Fruit fly (Drosophila melanogaster) whole organism, embryonic: ENCODE results near the gene CG42540.

Experiments used
- Asciz ChIP-seq: fragments of 200-800 bp; sonication (Bioruptor generic); optimal IDR thresholded peaks from 2 replicates; lab custom pipeline; 2017; ENCODE audit warnings: missing biosample characterization, mild to moderate bottlenecking, missing genetic modification characterization, missing genetic modification reagents
- CG10431 ChIP-seq: fragments of 200-800 bp; sonication (Bioruptor generic); optimal IDR thresholded peaks from 3 replicates; lab custom pipeline; 2018; ENCODE audit warnings: missing biosample characterization, mild to moderate bottlenecking, missing genetic modification characterization
- CG12104 ChIP-seq: fragments of 200-800 bp; sonication (Bioruptor generic); optimal IDR thresholded peaks from 3 replicates; lab custom pipeline; 2016; ENCODE audit warnings: missing biosample characterization, missing genetic modification characterization
- CG13296 ChIP-seq: fragments of 200-800 bp; sonication (Bioruptor generic); optimal IDR thresholded peaks from 3 replicates; lab custom pipeline; 2018; ENCODE audit warnings: missing biosample characterization, mild to moderate bottlenecking, missing genetic modification characterization
- CG13624 ChIP-seq: fragments of 200-800 bp; sonication (Bioruptor generic); optimal IDR thresholded peaks from 2 replicates; lab custom pipeline; 2016; ENCODE audit warnings: missing biosample characterization, missing genetic modification characterization
- CG14441 ChIP-seq: fragments of 200-800 bp; sonication (Bioruptor generic); IDR thresholded peaks from 2 replicates; pipeline ENCODE4 v1.3.6; 2022; ENCODE audit warnings: missing biosample characterization, missing genetic modification characterization
- CG14710 ChIP-seq: fragments of 200-800 bp; sonication (Bioruptor generic); optimal IDR thresholded peaks from 3 replicates; lab custom pipeline; 2019; ENCODE audit warnings: missing biosample characterization, mild to moderate bottlenecking, missing genetic modification characterization, moderate library complexity
- CG1529 ChIP-seq: fragments of 200-800 bp; sonication (Bioruptor generic); optimal IDR thresholded peaks from 3 replicates; lab custom pipeline; 2018; ENCODE audit warnings: missing biosample characterization, missing genetic modification characterization
- CG15479 ChIP-seq: fragments of 200-800 bp; sonication (Bioruptor generic); optimal IDR thresholded peaks from 3 replicates; lab custom pipeline; 2019; ENCODE audit warnings: missing biosample characterization, mild to moderate bottlenecking, missing genetic modification characterization, moderate library complexity
- CG1603 ChIP-seq: fragments of 200-800 bp; sonication (Bioruptor generic); optimal IDR thresholded peaks from 2 replicates; lab custom pipeline; 2019; ENCODE audit warnings: missing biosample characterization, mild to moderate bottlenecking, missing genetic modification characterization, moderate library complexity
- CG17359 ChIP-seq: fragments of 200-800 bp; sonication (Bioruptor generic); optimal IDR thresholded peaks from 3 replicates; lab custom pipeline; 2018; ENCODE audit warnings: missing biosample characterization, mild to moderate bottlenecking, missing genetic modification characterization, moderate library complexity
- CG17361 ChIP-seq: fragments of 200-800 bp; sonication (Bioruptor generic); IDR thresholded peaks from 3 replicates; pipeline ENCODE4 v1.3.6; 2022; ENCODE audit warnings: missing biosample characterization, missing genetic modification characterization
- CG2202 ChIP-seq: fragments of 200-800 bp; sonication (Bioruptor generic); optimal IDR thresholded peaks from 2 replicates; lab custom pipeline; 2018; ENCODE audit warnings: missing biosample characterization, mild to moderate bottlenecking, missing genetic modification characterization
- CG30403 ChIP-seq: fragments of 200-800 bp; sonication (Bioruptor generic); optimal IDR thresholded peaks from 3 replicates; lab custom pipeline; 2016; ENCODE audit warnings: missing biosample characterization, missing genetic modification characterization
- CG31224 ChIP-seq: fragments of 200-800 bp; sonication (Bioruptor generic); IDR thresholded peaks from 2 replicates; pipeline ENCODE4 v1.3.6; 2022; ENCODE audit warnings: missing biosample characterization, missing genetic modification characterization
- CG32767 ChIP-seq: fragments of 200-800 bp; sonication (Bioruptor generic); IDR thresholded peaks from 2 replicates; pipeline ENCODE4 v1.3.6; 2022; ENCODE audit warnings: missing biosample characterization, missing genetic modification characterization
- CG34376 ChIP-seq: fragments of 200-800 bp; sonication (Bioruptor generic); optimal IDR thresholded peaks from 2 replicates; lab custom pipeline; 2018; ENCODE audit warnings: missing biosample characterization, mild to moderate bottlenecking, missing genetic modification characterization
- CG3847 ChIP-seq: fragments of 200-800 bp; sonication (Bioruptor generic); IDR thresholded peaks from 2 replicates; pipeline ENCODE4 v1.3.6; 2022; ENCODE audit warnings: missing biosample characterization, missing genetic modification characterization
- CG42726 ChIP-seq: fragments of 200-800 bp; sonication (Bioruptor generic); IDR thresholded peaks from 2 replicates; pipeline ENCODE4 v1.3.6; 2022; ENCODE audit warnings: missing biosample characterization, missing genetic modification characterization; ENCODE audit not compliant: partially characterized antibody
- CG6689 ChIP-seq: fragments of 200-800 bp; sonication (Bioruptor generic); IDR thresholded peaks from 2 replicates; pipeline ENCODE4 v1.3.6; 2022; ENCODE audit warnings: missing biosample characterization, missing genetic modification characterization
- CG6813 ChIP-seq: fragments of 200-800 bp; sonication (Bioruptor generic); optimal IDR thresholded peaks from 2 replicates; lab custom pipeline; 2017; ENCODE audit warnings: missing biosample characterization, missing genetic modification characterization, mild to moderate bottlenecking, moderate library complexity, missing genetic modification reagents
- CG8478 ChIP-seq: fragments of >200 bp; optimal IDR thresholded peaks from 2 replicates; lab custom pipeline; 2018
- CG9727 ChIP-seq: fragments of 200-800 bp; sonication (Bioruptor generic); optimal IDR thresholded peaks from 3 replicates; lab custom pipeline; 2017; ENCODE audit warnings: missing biosample characterization, mild to moderate bottlenecking, missing genetic modification characterization
- CTCF ChIP-seq: fragments of 200-800 bp; sonication (Bioruptor generic); optimal IDR thresholded peaks from 2 replicates; lab custom pipeline; 2017; ENCODE audit warnings: missing biosample characterization, mild to moderate bottlenecking, missing genetic modification characterization, moderate library complexity
- Dbx ChIP-seq: fragments of 200-800 bp; sonication (Bioruptor generic); IDR thresholded peaks from 3 replicates; pipeline ENCODE4 v1.3.6; 2022; ENCODE audit warnings: missing biosample characterization, missing genetic modification characterization
- Fer2 ChIP-seq: fragments of 200-800 bp; sonication (Bioruptor generic); optimal IDR thresholded peaks from 2 replicates; lab custom pipeline; 2018; ENCODE audit warnings: missing biosample characterization, mild to moderate bottlenecking, missing genetic modification characterization, moderate library complexity
- HHEX ChIP-seq: fragments of 200-800 bp; sonication (Bioruptor generic); optimal IDR thresholded peaks from 3 replicates; lab custom pipeline; 2017; ENCODE audit warnings: missing biosample characterization, mild to moderate bottlenecking, missing genetic modification characterization, missing genetic modification reagents
- Hr3 ChIP-seq: fragments of 200-800 bp; sonication (Bioruptor generic); optimal IDR thresholded peaks from 3 replicates; lab custom pipeline; 2016; ENCODE audit warnings: missing biosample characterization, missing genetic modification characterization
- Hr78 ChIP-seq, 2 experiments: fragments of 200-800 bp in 1 of 2; fragments of >200 bp in 1 of 2; sonication (Bioruptor generic) in 1 of 2; optimal IDR thresholded peaks; 2 replicates each; lab custom pipeline; 2017 to 2019; ENCODE audit warnings: missing biosample characterization in 2 of 2, missing genetic modification characterization in 2 of 2, mild to moderate bottlenecking in 1 of 2, moderate library complexity in 1 of 2
- Jarid2 ChIP-seq: fragments of 200-800 bp; sonication (Bioruptor generic); optimal IDR thresholded peaks from 3 replicates; lab custom pipeline; 2017; ENCODE audit warnings: mild to moderate bottlenecking, missing biosample characterization, missing genetic modification reagents, missing genetic modification characterization
- MTF-1 ChIP-seq: fragments of 200-800 bp; sonication (Bioruptor generic); optimal IDR thresholded peaks from 2 replicates; lab custom pipeline; 2018; ENCODE audit warnings: missing biosample characterization, mild to moderate bottlenecking, missing genetic modification characterization, borderline replicate concordance
- Myb ChIP-seq: fragments of 200-800 bp; sonication (Bioruptor generic); optimal IDR thresholded peaks from 2 replicates; lab custom pipeline; 2016; ENCODE audit warnings: missing biosample characterization, missing genetic modification characterization
- Nf-YA ChIP-seq: fragments of 200-800 bp; sonication (Bioruptor generic); IDR thresholded peaks from 2 replicates; pipeline ENCODE4 v1.3.6; 2022; ENCODE audit warnings: missing biosample characterization, missing genetic modification characterization
- PHDP ChIP-seq: fragments of 200-800 bp; sonication (Bioruptor generic); optimal IDR thresholded peaks from 3 replicates; lab custom pipeline; 2018; ENCODE audit warnings: missing biosample characterization, mild to moderate bottlenecking, missing genetic modification characterization, moderate library complexity
- Sox102F ChIP-seq: fragments of 200-800 bp; sonication (Bioruptor generic); optimal IDR thresholded peaks from 2 replicates; lab custom pipeline; 2018; ENCODE audit warnings: missing biosample characterization, mild to moderate bottlenecking, missing genetic modification characterization, moderate library complexity
- Usf ChIP-seq: fragments of 200-800 bp; sonication (Bioruptor generic); optimal IDR thresholded peaks from 2 replicates; lab custom pipeline; 2017; ENCODE audit warnings: missing genotype, missing biosample characterization, missing genetic modification characterization
- ash1 ChIP-seq: fragments of 200-800 bp; sonication (Bioruptor generic); optimal IDR thresholded peaks from 2 replicates; lab custom pipeline; 2018; ENCODE audit warnings: missing biosample characterization, mild to moderate bottlenecking, missing genetic modification characterization
- bsh ChIP-seq, 2 experiments: fragments of 200-800 bp; sonication (Bioruptor generic); optimal IDR thresholded peaks; 2 replicates each; lab custom pipeline; 2017 to 2018; ENCODE audit warnings: mild to moderate bottlenecking in 2 of 2, missing biosample characterization in 2 of 2, missing genetic modification characterization in 2 of 2, moderate library complexity in 1 of 2
- chm ChIP-seq: fragments of 200-800 bp; sonication (Bioruptor generic); IDR thresholded peaks from 2 replicates; pipeline ENCODE4 v1.3.6; 2022; ENCODE audit warnings: missing biosample characterization, missing genetic modification characterization
- dati ChIP-seq: fragments of 200-800 bp; sonication (Bioruptor generic); IDR thresholded peaks from 2 replicates; pipeline ENCODE4 v1.3.6; 2022; ENCODE audit warnings: missing biosample characterization, missing genetic modification characterization
- dmrt11E ChIP-seq: fragments of 200-800 bp; sonication (Bioruptor generic); optimal IDR thresholded peaks from 3 replicates; lab custom pipeline; 2018; ENCODE audit warnings: missing biosample characterization, mild to moderate bottlenecking, missing genetic modification characterization, moderate library complexity
- gcm ChIP-seq: fragments of 200-800 bp; sonication (Bioruptor generic); optimal IDR thresholded peaks from 2 replicates; lab custom pipeline; 2019; ENCODE audit warnings: missing biosample characterization, mild to moderate bottlenecking, missing genetic modification characterization, moderate library complexity
- pfk ChIP-seq: fragments of 200-800 bp; sonication (Bioruptor generic); optimal IDR thresholded peaks from 2 replicates; lab custom pipeline; 2018; ENCODE audit warnings: missing biosample characterization, mild to moderate bottlenecking, missing genetic modification characterization, moderate library complexity
- pita ChIP-seq: fragments of 200-800 bp; sonication (Bioruptor generic); optimal IDR thresholded peaks from 2 replicates; lab custom pipeline; 2017; ENCODE audit warnings: missing biosample characterization, mild to moderate bottlenecking, missing genetic modification characterization
- run ChIP-seq: fragments of 200-800 bp; sonication (Bioruptor generic); optimal IDR thresholded peaks from 3 replicates; lab custom pipeline; 2018; ENCODE audit warnings: missing biosample characterization, mild to moderate bottlenecking, missing genetic modification characterization
- scrt ChIP-seq: fragments of 200-800 bp; sonication (Bioruptor generic); optimal IDR thresholded peaks from 2 replicates; lab custom pipeline; 2018; ENCODE audit warnings: missing biosample characterization, mild to moderate bottlenecking, missing genetic modification characterization, moderate library complexity
- sna ChIP-seq: fragments of 200-800 bp; sonication (Bioruptor generic); IDR thresholded peaks from 2 replicates; pipeline ENCODE4 v1.3.6; 2022; ENCODE audit warnings: missing biosample characterization, missing genetic modification characterization; ENCODE audit not compliant: partially characterized antibody
- tx ChIP-seq: fragments of 200-800 bp; sonication (Bioruptor generic); optimal IDR thresholded peaks from 2 replicates; lab custom pipeline; 2016; ENCODE audit warnings: missing biosample characterization, missing genetic modification characterization
- unpg ChIP-seq: fragments of 200-800 bp; sonication (Bioruptor generic); optimal IDR thresholded peaks from 3 replicates; lab custom pipeline; 2018; ENCODE audit warnings: missing biosample characterization, mild to moderate bottlenecking, missing genetic modification characterization, moderate library complexity
- vvl ChIP-seq: fragments of 200-800 bp; sonication (Bioruptor generic); IDR thresholded peaks from 2 replicates; pipeline ENCODE4 v1.3.6; 2022; ENCODE audit warnings: missing biosample characterization, missing genetic modification characterization
- wek ChIP-seq: fragments of 200-800 bp; sonication (Bioruptor generic); optimal IDR thresholded peaks from 3 replicates; lab custom pipeline; 2018; ENCODE audit warnings: missing biosample characterization, mild to moderate bottlenecking, missing genetic modification characterization, moderate library complexity

The CG42540 gene

DNA sequence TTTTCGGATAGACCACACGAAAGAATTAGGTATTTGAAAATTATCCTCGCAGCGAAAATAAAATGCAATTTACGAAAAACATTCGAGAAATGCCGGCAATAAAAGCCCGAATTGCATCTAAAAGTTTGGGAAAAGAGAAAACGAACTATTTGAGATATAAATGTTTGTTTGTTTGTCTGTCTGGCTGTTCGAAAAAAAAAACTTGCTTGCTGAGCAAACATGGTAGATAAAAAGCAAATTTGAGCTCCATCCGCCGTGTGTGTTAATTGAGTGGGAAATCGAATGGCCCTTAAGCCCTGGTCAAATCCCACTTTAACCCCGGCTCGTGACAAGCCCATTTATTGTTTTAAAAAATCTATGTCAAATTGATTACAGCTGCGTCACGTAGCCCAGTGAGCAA is 59.2 kb downstream of the CG42540 start (continued):
- TF ChIP-seq Hr3 = no peak
- no peak for TF ChIP-seq CG15479 (GFP tag; lab: Kevin White, UChicago)
- TF ChIP-seq CG10431 = peak; percentile 24
- TF ChIP-seq CG34376 (GFP tag; lab: Kevin White, UChicago) = no peak
- TF ChIP-seq CG9727 (GFP tag; lab: Kevin White, UChicago) = peak; percentile 7
- no peak for TF ChIP-seq pfk (GFP tag; lab: Kevin White, UChicago)
- TF ChIP-seq CG13624 (GFP tag; lab: Kevin White, UChicago) = no peak
- TF ChIP-seq Jarid2 (GFP tag; lab: Kevin White, UChicago) = no peak
- TF ChIP-seq Fer2 (tag; lab: Kevin White, UChicago) = no peak
- no peak for TF ChIP-seq CG8478 (lab: Kevin White, UChicago)
- TF ChIP-seq CG14441 (GFP tag; lab: Robert Waterston, UW) = no peak
- no peak for TF ChIP-seq scrt (GFP tag; lab: Kevin White, UChicago)
- TF ChIP-seq sna (GFP tag; lab: Robert Waterston, UW) = no peak
- TF ChIP-seq pita (GFP tag; lab: Kevin White, UChicago) = no peak
- peak; percentile 19 for TF ChIP-seq CG2202 (tag; lab: Kevin White, UChicago)
- TF ChIP-seq bsh (GFP tag; optimal IDR thresholded peaks at IDR 0.05; lab: Kevin White, UChicago) = peak in 1 of 2 experiments; percentile 53
- TF ChIP-seq dati (GFP tag; lab: Robert Waterston, UW) = no peak
- TF ChIP-seq run = peak; percentile 14
- no peak for TF ChIP-seq CG31224 (GFP tag; lab: Robert Waterston, UW)
- TF ChIP-seq CG6689 (GFP tag; lab: Robert Waterston, UW) = no peak
- no peak for TF ChIP-seq CG3847 (GFP tag; lab: Robert Waterston, UW)
- TF ChIP-seq chm (GFP tag; lab: Robert Waterston, UW) = peak; percentile 16; the same call in 1 of the 2 replicates
- TF ChIP-seq gcm (GFP tag; lab: Kevin White, UChicago) = peak; percentile 28
- TF ChIP-seq Sox102F (GFP tag; lab: Kevin White, UChicago) = peak; percentile 22
- TF ChIP-seq Myb (GFP tag; lab: Kevin White, UChicago) = no peak
- TF ChIP-seq CG42726 (GFP tag; lab: Robert Waterston, UW) = no peak
- no peak for TF ChIP-seq Usf (GFP tag; lab: Kevin White, UChicago)
- TF ChIP-seq vvl (GFP tag; lab: Robert Waterston, UW) = no peak
- no peak for TF ChIP-seq CG17361 (GFP tag; lab: Robert Waterston, UW)
- TF ChIP-seq PHDP (tag; lab: Kevin White, UChicago) = peak; percentile 42
- TF ChIP-seq Dbx (GFP tag; lab: Robert Waterston, UW) = no peak
- peak; percentile 61 for TF ChIP-seq unpg (GFP tag; lab: Kevin White, UChicago)
- TF ChIP-seq CG14710 = peak; percentile 10
- no peak for TF ChIP-seq CG13296 (GFP tag; lab: Kevin White, UChicago)
- peak; percentile 16 for TF ChIP-seq CTCF (GFP tag; lab: Kevin White, UChicago)
- peak; percentile 76 for TF ChIP-seq wek (GFP tag; lab: Kevin White, UChicago)
- TF ChIP-seq CG1529 (GFP tag; lab: Kevin White, UChicago) = peak; percentile 5
- TF ChIP-seq CG12104 (GFP tag; lab: Kevin White, UChicago) = no peak
- TF ChIP-seq Hr78 (GFP tag; optimal IDR thresholded peaks at IDR 0.05; lab: Kevin White, UChicago) = peak in 1 of 2 experiments; percentile 40
- no peak for TF ChIP-seq Nf-YA (GFP tag; lab: Robert Waterston, UW)
- peak; percentile 25 for TF ChIP-seq MTF-1 (GFP tag; lab: Kevin White, UChicago)
- peak; percentile 60 for TF ChIP-seq CG1603 (tag; lab: Kevin White, UChicago)
- no peak for TF ChIP-seq tx (GFP tag; lab: Kevin White, UChicago)
- TF ChIP-seq CG30403 (GFP tag; lab: Kevin White, UChicago) = no peak
- peak; percentile 63 for TF ChIP-seq Asciz
- TF ChIP-seq HHEX (GFP tag; lab: Kevin White, UChicago) = peak; percentile 26
- TF ChIP-seq dmrt11E (tag; lab: Kevin White, UChicago) = peak; percentile 24
- peak; percentile 24 for TF ChIP-seq CG6813 (GFP tag; lab: Kevin White, UChicago)
- TF ChIP-seq ash1 (GFP tag; lab: Kevin White, UChicago) = no peak
- TF ChIP-seq CG32767 (GFP tag; lab: Robert Waterston, UW) = no peak
- peak; percentile 37 for TF ChIP-seq CG17359
